Worm (Caenorhabditis elegans) whole organism, L4 larva: ENCODE data around the gene emg-1.

Experiments
- ces-1 ChIP-seq: fragments of 150-350 bp; sonication (generic microtip); optimal IDR thresholded peaks from 4 replicates; lab custom pipeline; 2014; ENCODE audit warnings: missing biosample characterization, missing genetic modification reagents, missing genetic modification characterization
- fos-1 ChIP-seq: fragments of 150-350 bp; optimal IDR thresholded peaks from 2 replicates; lab custom pipeline; 2014; ENCODE audit warnings: missing biosample characterization, missing genetic modification characterization
- gei-8 ChIP-seq: fragments of 200-800 bp; sonication (Bioruptor generic); optimal IDR thresholded peaks from 2 replicates; lab custom pipeline; 2018; ENCODE audit warnings: mild to moderate bottlenecking, missing genetic modification characterization, missing compliant biosample characterization
- lsy-2 ChIP-seq, 2 experiments: fragments of 150-350 bp in 1 of 2; sonication (generic microtip) in 1 of 2; optimal IDR thresholded peaks; 2 replicates each; lab custom pipeline; 2014 to 2017; ENCODE audit warnings: missing biosample characterization in 2 of 2, missing genetic modification characterization in 2 of 2
- mxl-2 ChIP-seq: fragments of 200-800 bp; sonication (Bioruptor generic); conservative IDR thresholded peaks from 2 replicates; pipeline ENCODE4 v1.3.6; 2022; ENCODE audit warnings: missing genetic modification reagents, missing genetic modification characterization, missing compliant biosample characterization
- pqm-1 ChIP-seq: sonication (generic microtip); optimal IDR thresholded peaks from 2 replicates; lab custom pipeline; 2017; ENCODE audit warnings: missing biosample characterization, missing genetic modification characterization
- saeg-2 ChIP-seq: fragments of 200-800 bp; sonication (Bioruptor generic); IDR thresholded peaks from 2 replicates; pipeline ENCODE4 v1.3.6; 2022; ENCODE audit warnings: missing genetic modification reagents, missing genetic modification characterization, missing compliant biosample characterization
- snpc-4 ChIP-seq: fragments of 150-350 bp; optimal IDR thresholded peaks from 2 replicates; lab custom pipeline; 2014; ENCODE audit warnings: missing biosample characterization, missing genetic modification characterization
- zip-2 ChIP-seq: fragments of 150-350 bp; optimal IDR thresholded peaks from 2 replicates; lab custom pipeline; 2014; ENCODE audit warnings: missing biosample characterization, missing genetic modification characterization
- ztf-11 ChIP-seq: fragments of 150-350 bp; optimal IDR thresholded peaks from 2 replicates; lab custom pipeline; 2014; ENCODE audit warnings: missing biosample characterization, missing genetic modification characterization

ce11 chrIII:10636493-10637031 is 12.8 kb upstream of the emg-1 start:
- TF ChIP-seq snpc-4 (tag; lab: Kevin White, UChicago) (no peak), ztf-11 (tag; lab: Kevin White, UChicago) (no peak), zip-2 (tag; lab: Kevin White, UChicago) (no peak), pqm-1 (tag; lab: Kevin White, UChicago) (no peak), gei-8 (GFP tag; lab: Kevin White, UChicago) (no peak), fos-1 (tag; lab: Kevin White, UChicago) (no peak), mxl-2 (GFP tag; lab: Robert Waterston, UW) (no peak), saeg-2 (no peak), ces-1 (no peak), lsy-2 (tag; optimal IDR thresholded peaks at IDR 0.05; lab: Kevin White, UChicago) (peak in 1 of 2 experiments; percentile 30)
